Fruit fly (Drosophila melanogaster): ENCODE results near the gene CG43901.

DNA sequence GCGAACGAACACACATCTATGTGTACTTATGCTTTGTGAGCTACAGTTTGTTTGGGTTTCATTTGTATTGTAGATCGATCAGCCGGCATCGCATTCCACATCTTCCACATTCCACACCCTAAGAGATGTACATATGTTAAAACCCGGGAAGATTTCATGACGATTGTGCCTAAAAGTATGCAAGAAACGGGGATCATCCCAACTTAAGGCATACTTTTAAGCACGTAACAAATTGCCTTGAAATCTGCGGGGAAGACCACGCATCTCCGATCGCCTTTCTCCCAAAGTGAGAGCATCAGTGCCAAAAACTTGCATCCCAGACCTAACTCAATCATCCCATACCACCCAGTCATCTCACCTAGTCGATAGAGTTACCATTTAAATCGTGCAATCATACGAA, 16.1 kb downstream of the CG43901 start:
- TF ChIP-seq fru (GFP tag; optimal IDR thresholded peaks at IDR 0.05) (no peak), usp (GFP tag; optimal IDR thresholded peaks at IDR 0.05) (no peak), Sp1 (GFP tag; optimal IDR thresholded peaks at IDR 0.05) (no peak), Abd-B (GFP tag; optimal IDR thresholded peaks at IDR 0.05) (no peak), ey (GFP tag; optimal IDR thresholded peaks at IDR 0.05) (no peak), CrebA (GFP tag; optimal IDR thresholded peaks at IDR 0.05; ENCODE audit: borderline replicate concordance) (no peak), rgr (GFP tag; optimal IDR thresholded peaks at IDR 0.05) (no peak), br (GFP tag; optimal IDR thresholded peaks at IDR 0.05) (no peak), dl (GFP tag; optimal IDR thresholded peaks at IDR 0.05; ENCODE audit: insufficient read depth in 1 of 2, partially characterized antibody in 2 of 2) (no peak)
